Fruit fly (Drosophila melanogaster): ENCODE results near the gene CG14441.

The CG14441 gene

DNA sequence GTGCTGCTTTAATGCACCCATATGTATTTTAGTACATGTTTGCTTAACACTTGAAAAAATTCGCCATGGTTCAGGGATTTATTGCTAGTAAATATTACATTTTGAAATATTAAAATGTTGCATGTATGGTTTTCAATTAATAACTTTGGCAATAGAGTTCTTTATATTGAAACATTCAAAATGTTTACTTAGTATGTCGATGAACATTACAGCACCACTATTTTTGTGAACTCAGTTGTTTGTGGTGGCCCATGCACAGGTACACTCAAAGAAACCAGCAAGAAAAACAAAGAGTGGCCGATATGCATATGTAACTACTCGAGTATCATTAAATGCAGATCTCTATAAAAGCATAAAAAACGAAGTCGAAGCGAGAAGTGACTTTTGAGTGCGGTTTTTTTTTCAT is 2.7 kb downstream of the CG14441 start (continued):
- TF ChIP-seq cas (GFP tag; IDR thresholded peaks at IDR 0.05) (no peak), CG14667 (GFP tag; IDR thresholded peaks at IDR 0.05) (0 out of 2 replicates have a peak, but pooled peaks have one; percentile 32), CG12236 (GFP tag; optimal IDR thresholded peaks at IDR 0.05) (peak; percentile 44), CG12104 (GFP tag; optimal IDR thresholded peaks at IDR 0.05) (peak; percentile 12), vvl (GFP tag; IDR thresholded peaks at IDR 0.05) (peak; percentile 73), CG32772 (GFP tag; IDR thresholded peaks at IDR 0.05) (peak; percentile 65), wdn (GFP tag; IDR thresholded peaks at IDR 0.05) (no peak), dimm (GFP tag; IDR thresholded peaks at IDR 0.05) (peak; percentile 48; the same call in 1 of the 2 replicates), Dip2 (GFP tag; IDR thresholded peaks at IDR 0.05) (no peak), crc (GFP tag; optimal IDR thresholded peaks at IDR 0.05) (no peak), CG13894 (tag; optimal IDR thresholded peaks at IDR 0.05) (no peak), nom (GFP tag; optimal IDR thresholded peaks at IDR 0.05) (peak; percentile 41), ttk (GFP tag; IDR thresholded peaks at IDR 0.05) (peak; percentile 80), oc (tag; optimal IDR thresholded peaks at IDR 0.05) (peak; percentile 71), CG17829 (tag; optimal IDR thresholded peaks at IDR 0.05) (peak; percentile 69), CG6175 (GFP tag; IDR thresholded peaks at IDR 0.05) (no peak), CG10654 (GFP tag; optimal IDR thresholded peaks at IDR 0.05) (peak; percentile 47), CG31441 (GFP tag; IDR thresholded peaks at IDR 0.05) (peak; percentile 68), CG17802 (tag; optimal IDR thresholded peaks at IDR 0.05) (peak; percentile 23), CG9437 (GFP tag; optimal IDR thresholded peaks at IDR 0.05) (peak; percentile 69), onecut (GFP tag; IDR thresholded peaks at IDR 0.05) (peak; percentile 44), CG6813 (GFP tag; optimal IDR thresholded peaks at IDR 0.05) (peak; percentile 44), trem (tag; optimal IDR thresholded peaks at IDR 0.05) (peak; percentile 64), tup (GFP tag; optimal IDR thresholded peaks at IDR 0.05) (no peak), tx (GFP tag; optimal IDR thresholded peaks at IDR 0.05) (peak; percentile 4), psq (GFP tag; optimal IDR thresholded peaks at IDR 0.05) (no peak), BEAF-32 (GFP tag; optimal IDR thresholded peaks at IDR 0.05) (no peak), Gug (GFP tag; IDR thresholded peaks at IDR 0.05) (peak; percentile 45; the same call in 2 of the 4 replicates), Sox100B (GFP tag; optimal IDR thresholded peaks at IDR 0.05) (peak; percentile 81), peb (GFP tag; IDR thresholded peaks at IDR 0.05) (peak; percentile 25; the same call in 1 of the 2 replicates), Med (GFP tag) (peak; percentile 85), kni (GFP tag; optimal IDR thresholded peaks at IDR 0.05) (no peak), dmrt11E (tag; optimal IDR thresholded peaks at IDR 0.05) (peak; percentile 76), Meics (GFP tag; optimal IDR thresholded peaks at IDR 0.05) (peak; percentile 49), sr (GFP tag; IDR thresholded peaks at IDR 0.05) (no peak), ro (GFP tag; IDR thresholded peaks at IDR 0.05) (0 out of 2 replicates have a peak, but pooled peaks have one; percentile 19), CG17328 (GFP tag; IDR thresholded peaks at IDR 0.05) (0 out of 2 replicates have a peak, but pooled peaks have one; percentile 31), esg (GFP tag; conservative IDR thresholded peaks at IDR 0.05) (peak; percentile 73), bowl (GFP tag; IDR thresholded peaks at IDR 0.05) (peak; percentile 29; the same call in 1 of the 2 replicates), CG1603 (tag; optimal IDR thresholded peaks at IDR 0.05) (peak; percentile 64), Hsf (GFP tag; optimal IDR thresholded peaks at IDR 0.05) (peak; percentile 54), amos (GFP tag; IDR thresholded peaks at IDR 0.05; ENCODE audit: partially characterized antibody) (no peak), emc (GFP tag; optimal IDR thresholded peaks at IDR 0.05) (no peak), ken (GFP tag; IDR thresholded peaks at IDR 0.05) (0 out of 3 replicates have a peak, but pooled peaks have one; percentile 31), CG30431 (GFP tag; optimal IDR thresholded peaks at IDR 0.05) (peak; percentile 43), Atf3 (GFP tag; optimal IDR thresholded peaks at IDR 0.05) (no peak), TFAM (GFP tag; optimal IDR thresholded peaks at IDR 0.05) (peak; percentile 41), CrebB (tag; optimal IDR thresholded peaks at IDR 0.05) (no peak), Mes4 (GFP tag; optimal IDR thresholded peaks at IDR 0.05) (peak; percentile 58), jing (GFP tag; optimal IDR thresholded peaks at IDR 0.05) (peak; percentile 22), danr (GFP tag; IDR thresholded peaks at IDR 0.05) (peak; percentile 18; the same call in 1 of the 2 replicates)

Measured in whole organism, embryonic.